Worm (Caenorhabditis elegans): ENCODE data around the gene B0001.3.

- TF ChIP-seq unc-42 (tag; optimal IDR thresholded peaks at IDR 0.05) (peak; percentile 71), nfya-1 (tag; optimal IDR thresholded peaks at IDR 0.05) (no peak), sox-4 (tag; optimal IDR thresholded peaks at IDR 0.05) (no peak), ceh-9 (tag; optimal IDR thresholded peaks at IDR 0.05) (no peak), unc-86 (tag; optimal IDR thresholded peaks at IDR 0.05) (no peak), nhr-11 (tag; optimal IDR thresholded peaks at IDR 0.05) (no peak), fkh-6 (tag; optimal IDR thresholded peaks at IDR 0.05) (no peak), ets-4 (tag; optimal IDR thresholded peaks at IDR 0.05) (no peak), pqm-1 (tag; optimal IDR thresholded peaks at IDR 0.05) (no peak), pha-4 (tag; optimal IDR thresholded peaks at IDR 0.05) (no peak), unc-55 (GFP tag; optimal IDR thresholded peaks at IDR 0.05) (no peak), ama-1 (optimal IDR thresholded peaks at IDR 0.05) (no peak)
Observed at ce11 chrIV:12126740-12127472, 18.6 kb downstream of the B0001.3 start.
